Worm (Caenorhabditis elegans) whole organism, young adult: Measurements from ENCODE around the gene W04E12.2.

Source experiments
- F22D6.2 ChIP-seq: sonication (generic microtip); optimal IDR thresholded peaks from 2 replicates; lab custom pipeline; 2016; ENCODE audit warnings: mild to moderate bottlenecking, missing genetic modification characterization, missing compliant biosample characterization
- F33H1.4 ChIP-seq: fragments of 200-800 bp; sonication (Bioruptor generic); IDR thresholded peaks from 2 replicates; pipeline ENCODE4 v1.3.6; 2022; ENCODE audit warnings: missing genetic modification reagents, missing genetic modification characterization, missing compliant biosample characterization
- F52B5.7 ChIP-seq: sonication (generic microtip); optimal IDR thresholded peaks from 2 replicates; lab custom pipeline; 2016; ENCODE audit warnings: mild to moderate bottlenecking, missing genetic modification characterization, missing compliant biosample characterization
- F55B11.4 ChIP-seq: sonication (generic microtip); optimal IDR thresholded peaks from 2 replicates; lab custom pipeline; 2016; ENCODE audit warnings: missing compliant biosample characterization, missing genetic modification characterization, borderline replicate concordance; ENCODE audit not compliant: insufficient read depth
- F57A8.1 ChIP-seq: fragments of 200-800 bp; sonication (Bioruptor generic); optimal IDR thresholded peaks from 2 replicates; lab custom pipeline; 2018; ENCODE audit warnings: mild to moderate bottlenecking, missing genetic modification characterization, moderate library complexity, missing compliant biosample characterization
- K11D2.4 ChIP-seq: fragments of 200-800 bp; sonication (Bioruptor generic); IDR thresholded peaks from 2 replicates; pipeline ENCODE4 v1.3.6; 2022; ENCODE audit warnings: missing genetic modification reagents, missing genetic modification characterization, missing compliant biosample characterization
- T07F8.4 ChIP-seq: sonication (generic microtip); optimal IDR thresholded peaks from 2 replicates; lab custom pipeline; 2016; ENCODE audit warnings: mild to moderate bottlenecking, missing genetic modification characterization, moderate library complexity, missing compliant biosample characterization
- T26A5.8 ChIP-seq: sonication (generic microtip); optimal IDR thresholded peaks from 2 replicates; lab custom pipeline; 2016; ENCODE audit warnings: missing genetic modification characterization, missing compliant biosample characterization
- Y53F4B.3 ChIP-seq: fragments of 200-800 bp; sonication (Bioruptor generic); IDR thresholded peaks from 2 replicates; pipeline ENCODE4 v1.3.6; 2022; ENCODE audit warnings: missing genetic modification reagents, missing genetic modification characterization, missing compliant biosample characterization
- Y56A3A.18 ChIP-seq: fragments of 200-800 bp; sonication (Bioruptor generic); IDR thresholded peaks from 2 replicates; pipeline ENCODE4 v1.3.6; 2022; ENCODE audit warnings: missing genetic modification reagents, missing genetic modification characterization, missing compliant biosample characterization
- Y67H2A.10 ChIP-seq: fragments of 200-800 bp; sonication (Bioruptor generic); conservative IDR thresholded peaks from 2 replicates; pipeline ENCODE4 v1.3.6; 2022; ENCODE audit warnings: missing genetic modification reagents, missing genetic modification characterization, missing compliant biosample characterization
- Y79H2A.3 ChIP-seq: fragments of 200-800 bp; sonication (Bioruptor generic); conservative IDR thresholded peaks from 2 replicates; pipeline ENCODE4 v1.3.6; 2022; ENCODE audit warnings: missing genetic modification reagents, missing genetic modification characterization, missing compliant biosample characterization
- aptf-3 ChIP-seq: fragments of 200-800 bp; sonication (Bioruptor generic); IDR thresholded peaks from 2 replicates; pipeline ENCODE4 v1.3.6; 2022; ENCODE audit warnings: missing genetic modification characterization, missing compliant biosample characterization
- attf-3 ChIP-seq: fragments of 200-800 bp; sonication (Bioruptor generic); conservative IDR thresholded peaks from 2 replicates; pipeline ENCODE4 v1.3.6; 2022; ENCODE audit warnings: missing genetic modification reagents, missing genetic modification characterization, missing compliant biosample characterization
- cebp-2 ChIP-seq: fragments of 200-800 bp; sonication (Bioruptor generic); IDR thresholded peaks from 2 replicates; pipeline ENCODE4 v1.3.6; 2022; ENCODE audit warnings: missing genetic modification characterization, missing compliant biosample characterization
- ceh-100 ChIP-seq: fragments of 200-800 bp; sonication (Bioruptor generic); IDR thresholded peaks from 2 replicates; pipeline ENCODE4 v1.3.6; 2022; ENCODE audit warnings: missing genetic modification reagents, missing genetic modification characterization, missing compliant biosample characterization
- ceh-40 ChIP-seq: fragments of 200-800 bp; sonication (Bioruptor generic); IDR thresholded peaks from 2 replicates; pipeline ENCODE4 v1.3.6; 2022; ENCODE audit warnings: missing genetic modification characterization, missing compliant biosample characterization
- dpff-1 ChIP-seq: sonication (generic microtip); optimal IDR thresholded peaks from 2 replicates; lab custom pipeline; 2017; ENCODE audit warnings: mild to moderate bottlenecking, missing genetic modification characterization, missing compliant biosample characterization
- ekl-4 ChIP-seq: fragments of 200-800 bp; sonication (Bioruptor generic); IDR thresholded peaks from 2 replicates; pipeline ENCODE4 v1.3.6; 2022; ENCODE audit warnings: missing genetic modification reagents, missing genetic modification characterization, missing compliant biosample characterization
- fkh-3 ChIP-seq: sonication (generic microtip); optimal IDR thresholded peaks from 2 replicates; lab custom pipeline; 2016; ENCODE audit warnings: mild to moderate bottlenecking, missing genetic modification characterization, missing compliant biosample characterization
- let-526 ChIP-seq: fragments of 200-800 bp; sonication (Bioruptor generic); IDR thresholded peaks from 2 replicates; pipeline ENCODE4 v1.3.6; 2022; ENCODE audit warnings: missing genetic modification reagents, missing genetic modification characterization, missing compliant biosample characterization
- lin-40 ChIP-seq: sonication (generic microtip); optimal IDR thresholded peaks from 2 replicates; lab custom pipeline; 2016; ENCODE audit warnings: missing genetic modification characterization, mild to moderate bottlenecking, missing compliant biosample characterization, missing genotype, missing genetic modification reagents
- lin-54 ChIP-seq: fragments of 200-800 bp; sonication (Bioruptor generic); optimal IDR thresholded peaks from 2 replicates; lab custom pipeline; 2018; ENCODE audit warnings: mild to moderate bottlenecking, missing genetic modification characterization, missing compliant biosample characterization
- lir-1 ChIP-seq: fragments of 200-800 bp; sonication (Bioruptor generic); conservative IDR thresholded peaks from 2 replicates; pipeline ENCODE4 v1.3.6; 2022; ENCODE audit warnings: missing genetic modification reagents, missing genetic modification characterization, missing compliant biosample characterization
- mel-28 ChIP-seq: sonication (generic microtip); optimal IDR thresholded peaks from 2 replicates; lab custom pipeline; 2016; ENCODE audit warnings: borderline replicate concordance, mild to moderate bottlenecking, missing genetic modification characterization, missing compliant biosample characterization
- mes-4 ChIP-seq: sonication (generic microtip); optimal IDR thresholded peaks from 2 replicates; lab custom pipeline; 2016; ENCODE audit warnings: missing genotype, missing genetic modification characterization, missing compliant biosample characterization
- mxl-1 ChIP-seq: sonication (generic microtip); optimal IDR thresholded peaks from 2 replicates; lab custom pipeline; 2016; ENCODE audit warnings: missing genetic modification characterization, missing compliant biosample characterization
- nfya-1 ChIP-seq: sonication (generic microtip); optimal IDR thresholded peaks from 2 replicates; lab custom pipeline; 2017; ENCODE audit warnings: antibody characterized with exemption, missing compliant biosample characterization, missing genetic modification characterization, borderline replicate concordance; ENCODE audit not compliant: insufficient read depth
- nfya-2 ChIP-seq: fragments of 200-800 bp; sonication (Bioruptor generic); IDR thresholded peaks from 2 replicates; pipeline ENCODE4 v1.3.6; 2022; ENCODE audit warnings: missing genetic modification reagents, missing genetic modification characterization, missing compliant biosample characterization
- nhr-27 ChIP-seq: fragments of 200-800 bp; sonication (Bioruptor generic); optimal IDR thresholded peaks from 2 replicates; lab custom pipeline; 2018; ENCODE audit warnings: mild to moderate bottlenecking, missing genetic modification characterization, moderate library complexity, missing compliant biosample characterization
- rpc-1 ChIP-seq, 2 experiments: fragments of 150-350 bp in 1 of 2; sonication (generic microtip) in 1 of 2; optimal IDR thresholded peaks; 2 replicates each; lab custom pipeline; 2014 to 2018; ENCODE audit warnings: missing biosample characterization in 1 of 2, missing genetic modification characterization in 1 of 2, missing genetic modification reagents in 1 of 2, missing genotype in 1 of 2
- sdz-38 ChIP-seq: sonication (generic microtip); optimal IDR thresholded peaks from 2 replicates; lab custom pipeline; 2016; ENCODE audit warnings: missing genotype, missing genetic modification characterization, missing compliant biosample characterization
- sea-2 ChIP-seq: fragments of 200-800 bp; sonication (Bioruptor generic); IDR thresholded peaks from 2 replicates; pipeline ENCODE4 v1.3.6; 2022; ENCODE audit warnings: missing genetic modification characterization, missing compliant biosample characterization
- snpc-3.4 ChIP-seq: sonication (generic microtip); optimal IDR thresholded peaks from 2 replicates; lab custom pipeline; 2017; ENCODE audit warnings: missing genetic modification characterization, mild to moderate bottlenecking, missing compliant biosample characterization, antibody characterized with exemption, moderate library complexity, missing genotype, missing genetic modification reagents
- snpc-4 ChIP-seq, 5 experiments: fragments of 150-350 bp in 1 of 5; sonication (generic microtip) in 4 of 5; optimal IDR thresholded peaks; 2 replicates each; lab custom pipeline; 2014 to 2018; ENCODE audit warnings: missing genetic modification characterization in 5 of 5, missing biosample characterization in 3 of 5, antibody characterized with exemption in 2 of 5, mild to moderate bottlenecking in 2 of 5, missing compliant biosample characterization in 2 of 5, missing genotype in 2 of 5, moderate library complexity in 2 of 5, missing genetic modification reagents in 1 of 5
- sptf-2 ChIP-seq: fragments of 200-800 bp; sonication (Bioruptor generic); optimal IDR thresholded peaks from 2 replicates; lab custom pipeline; 2018; ENCODE audit warnings: mild to moderate bottlenecking, missing genetic modification characterization, missing compliant biosample characterization
- tbx-9 ChIP-seq: sonication (generic microtip); optimal IDR thresholded peaks from 2 replicates; lab custom pipeline; 2016; ENCODE audit warnings: borderline replicate concordance, missing genetic modification characterization, inconsistent platforms, missing compliant biosample characterization
- zfh-2 ChIP-seq: fragments of 200-800 bp; sonication (Bioruptor generic); conservative IDR thresholded peaks from 2 replicates; pipeline ENCODE4 v1.3.6; 2022; ENCODE audit warnings: missing genetic modification reagents, missing genetic modification characterization, missing compliant biosample characterization
- ztf-22 ChIP-seq: fragments of 200-800 bp; sonication (Bioruptor generic); optimal IDR thresholded peaks from 2 replicates; lab custom pipeline; 2018; ENCODE audit warnings: mild to moderate bottlenecking, missing genetic modification characterization, moderate library complexity, missing compliant biosample characterization
- ztf-3 ChIP-seq: fragments of 200-800 bp; sonication (Bioruptor generic); optimal IDR thresholded peaks from 2 replicates; lab custom pipeline; 2018; ENCODE audit warnings: mild to moderate bottlenecking, missing genetic modification characterization, missing compliant biosample characterization

The W04E12.2 gene

ce11 chrV:19697348-19698172, 43.4 kb downstream of the W04E12.2 start, which contains the start of the genes Y43F8C.13 and ani-3 (continued):
- TF ChIP-seq F33H1.4 (GFP tag; lab: Robert Waterston, UW), result peak; percentile 87
- no peak for TF ChIP-seq Y53F4B.3
- no peak for TF ChIP-seq ceh-40 (GFP tag; lab: Robert Waterston, UW)
- no peak for TF ChIP-seq ztf-22 (GFP tag; lab: Kevin White, UChicago)
- TF ChIP-seq sptf-2 (GFP tag; lab: Kevin White, UChicago), result no peak
- TF ChIP-seq snpc-4 (GFP tag; optimal IDR thresholded peaks at IDR 0.05; lab: Kevin White, UChicago), result no peak
- peak in 1 of 4 experiments; percentile 7 for TF ChIP-seq snpc-4 (tag; optimal IDR thresholded peaks at IDR 0.05; lab: Kevin White, UChicago)
- TF ChIP-seq mxl-1 (tag; lab: Kevin White, UChicago), result no peak
- TF ChIP-seq rpc-1 (optimal IDR thresholded peaks at IDR 0.05; lab: Kevin White, UChicago), result no peak
- TF ChIP-seq rpc-1 (tag; optimal IDR thresholded peaks at IDR 0.05; lab: Kevin White, UChicago), result no peak
- no peak for TF ChIP-seq K11D2.4 (GFP tag; lab: Robert Waterston, UW)
- TF ChIP-seq F57A8.1, result no peak
- TF ChIP-seq ztf-3 (GFP tag; lab: Kevin White, UChicago), result no peak
- no peak for TF ChIP-seq dpff-1 (tag; lab: Kevin White, UChicago)
- TF ChIP-seq attf-3 (GFP tag; lab: Robert Waterston, UW), result no peak
- TF ChIP-seq T26A5.8, result no peak
- TF ChIP-seq F22D6.2, result no peak
- no peak for TF ChIP-seq Y67H2A.10 (GFP tag; lab: Robert Waterston, UW)
- no peak for TF ChIP-seq mel-28 (tag; lab: Kevin White, UChicago)
- peak; percentile 81 for TF ChIP-seq zfh-2 (GFP tag; lab: Robert Waterston, UW)
- no peak for TF ChIP-seq let-526
- TF ChIP-seq snpc-3.4, result no peak
- TF ChIP-seq T07F8.4, result no peak
- no peak for TF ChIP-seq tbx-9
- TF ChIP-seq lir-1 (GFP tag; lab: Robert Waterston, UW), result no peak
- no peak for TF ChIP-seq Y56A3A.18
- TF ChIP-seq aptf-3, result no peak
- TF ChIP-seq lin-40 (tag; lab: Kevin White, UChicago), result no peak
- TF ChIP-seq ekl-4 (GFP tag; lab: Robert Waterston, UW), result no peak
- no peak for TF ChIP-seq F52B5.7 (tag; lab: Kevin White, UChicago)
- TF ChIP-seq nfya-1, result no peak
- no peak for TF ChIP-seq Y79H2A.3 (GFP tag; lab: Robert Waterston, UW)
- no peak for TF ChIP-seq fkh-3 (tag; lab: Kevin White, UChicago)

ce11 chrV:19691954-19692353, 49.0 kb downstream of the W04E12.2 start:
- TF ChIP-seq mes-4 (tag; lab: Kevin White, UChicago), result no peak
- TF ChIP-seq ceh-100 (GFP tag; lab: Robert Waterston, UW), result no peak
- TF ChIP-seq let-526, result no peak
- no peak for TF ChIP-seq nhr-27 (tag; lab: Kevin White, UChicago)
- TF ChIP-seq sdz-38, result no peak
- no peak for TF ChIP-seq ceh-40 (GFP tag; lab: Robert Waterston, UW)
- no peak for TF ChIP-seq F55B11.4 (tag; lab: Kevin White, UChicago)
- TF ChIP-seq Y56A3A.18, result no peak
- no peak for TF ChIP-seq cebp-2
- TF ChIP-seq lin-54 (GFP tag; lab: Kevin White, UChicago), result no peak
- TF ChIP-seq nfya-2, result no peak
- no peak for TF ChIP-seq sea-2 (GFP tag; lab: Robert Waterston, UW)
